Worm (Caenorhabditis elegans) whole organism, L1 larva: ENCODE data around the gene srg-30.

Experiments used
- Y116A8C.19 ChIP-seq: sonication (generic microtip); optimal IDR thresholded peaks from 2 replicates; lab custom pipeline; 2016; ENCODE audit warnings: missing compliant biosample characterization, missing genetic modification characterization, borderline replicate concordance
- blmp-1 ChIP-seq: fragments of 150-350 bp; optimal IDR thresholded peaks from 2 replicates; lab custom pipeline; 2014; ENCODE audit warnings: missing biosample characterization, missing genetic modification characterization
- ceh-8 ChIP-seq: fragments of 200-800 bp; sonication (Bioruptor generic); optimal IDR thresholded peaks from 2 replicates; lab custom pipeline; 2018; ENCODE audit warnings: mild to moderate bottlenecking, missing genetic modification characterization, moderate library complexity, missing compliant biosample characterization
- ceh-82 ChIP-seq, 3 experiments: fragments of 150-350 bp in 1 of 3; sonication (generic microtip) in 2 of 3; optimal IDR thresholded peaks; 2 replicates each; lab custom pipeline; 2014 to 2017; ENCODE audit warnings: missing biosample characterization in 3 of 3, missing genetic modification characterization in 3 of 3
- ceh-88 ChIP-seq: fragments of 200-800 bp; sonication (Bioruptor generic); IDR thresholded peaks from 2 replicates; pipeline ENCODE4 v1.3.6; 2022; ENCODE audit warnings: missing genetic modification characterization, missing compliant biosample characterization
- ces-1 ChIP-seq: fragments of 150-350 bp; optimal IDR thresholded peaks from 2 replicates; lab custom pipeline; 2014; ENCODE audit warnings: missing biosample characterization, missing genetic modification reagents, missing genetic modification characterization
- dpl-1 ChIP-seq, 3 experiments: fragments of 150-350 bp in 2 of 3; sonication (generic microtip) in 1 of 3; optimal IDR thresholded peaks; 2 replicates each; lab custom pipeline; 2014 to 2017; ENCODE audit warnings: missing biosample characterization in 3 of 3, missing genetic modification characterization in 3 of 3, missing genetic modification reagents in 3 of 3
- dsc-1 ChIP-seq: sonication (generic microtip); optimal IDR thresholded peaks from 2 replicates; lab custom pipeline; 2016; ENCODE audit warnings: mild to moderate bottlenecking, missing genetic modification characterization, missing compliant biosample characterization
- efl-1 ChIP-seq, 4 experiments: fragments of 150-350 bp; optimal IDR thresholded peaks in 3 of 4; peaks in 1 of 4; 1 replicate in 1 of 4; 2 replicates in 3 of 4; lab custom pipeline; 2014; ENCODE audit warnings: missing biosample characterization in 2 of 4, missing genetic modification characterization in 2 of 4, missing genetic modification reagents in 2 of 4
- elt-2 ChIP-seq: sonication (generic microtip); optimal IDR thresholded peaks from 2 replicates; lab custom pipeline; 2016; ENCODE audit warnings: missing genetic modification characterization, mild to moderate bottlenecking, inconsistent platforms, missing compliant biosample characterization, missing genetic modification reagents
- elt-3 ChIP-seq, 6 experiments: fragments of 150-350 bp in 1 of 6; sonication (generic microtip); optimal IDR thresholded peaks; 2 replicates each; lab custom pipeline; 2017 to 2018; ENCODE audit warnings: missing biosample characterization in 6 of 6, missing genetic modification characterization in 6 of 6, inconsistent platforms in 1 of 6
- ets-5 ChIP-seq: fragments of 200-800 bp; sonication (Bioruptor generic); IDR thresholded peaks from 2 replicates; pipeline ENCODE4 v1.3.6; 2022; ENCODE audit warnings: missing genetic modification characterization, missing compliant biosample characterization
- fkh-10 ChIP-seq: sonication (generic microtip); optimal IDR thresholded peaks from 2 replicates; lab custom pipeline; 2017; ENCODE audit warnings: missing biosample characterization, missing genetic modification reagents, missing genetic modification characterization
- fkh-4 ChIP-seq: sonication (generic microtip); optimal IDR thresholded peaks from 2 replicates; lab custom pipeline; 2016; ENCODE audit warnings: missing compliant biosample characterization, missing genetic modification characterization, borderline replicate concordance
- hlh-4 ChIP-seq: sonication (generic microtip); optimal IDR thresholded peaks from 2 replicates; lab custom pipeline; 2016; ENCODE audit warnings: mild to moderate bottlenecking, missing genetic modification characterization, missing compliant biosample characterization
- lin-14 ChIP-seq: fragments of 200-800 bp; sonication (Bioruptor generic); optimal IDR thresholded peaks from 2 replicates; lab custom pipeline; 2018; ENCODE audit warnings: mild to moderate bottlenecking, missing genetic modification characterization, moderate library complexity, missing compliant biosample characterization
- lsy-2 ChIP-seq, 2 experiments: fragments of 150-350 bp; optimal IDR thresholded peaks; 2 replicates each; lab custom pipeline; 2014; ENCODE audit warnings: missing biosample characterization in 2 of 2, missing genetic modification characterization in 2 of 2
- mef-2 ChIP-seq: fragments of 150-350 bp; optimal IDR thresholded peaks from 2 replicates; lab custom pipeline; 2014; ENCODE audit warnings: missing biosample characterization, missing genetic modification characterization
- nhr-19 ChIP-seq: fragments of 200-800 bp; sonication (Bioruptor generic); conservative IDR thresholded peaks from 2 replicates; pipeline ENCODE4 v1.3.6; 2022; ENCODE audit warnings: missing genetic modification characterization, missing compliant biosample characterization
- nhr-20 ChIP-seq: sonication (generic microtip); optimal IDR thresholded peaks from 2 replicates; lab custom pipeline; 2016; ENCODE audit warnings: mild to moderate bottlenecking, missing genetic modification characterization, missing compliant biosample characterization
- nhr-71 ChIP-seq: sonication (generic microtip); optimal IDR thresholded peaks from 2 replicates; lab custom pipeline; 2016; ENCODE audit warnings: mild to moderate bottlenecking, missing genetic modification characterization, moderate library complexity, missing compliant biosample characterization
- nhr-85 ChIP-seq: sonication (generic microtip); peaks from one replicate; lab custom pipeline; 2016; ENCODE audit warnings: missing genetic modification characterization, inconsistent platforms, missing compliant biosample characterization
- pag-3 ChIP-seq: sonication (generic microtip); optimal IDR thresholded peaks from 2 replicates; lab custom pipeline; 2017; ENCODE audit warnings: missing genetic modification characterization, mild to moderate bottlenecking, missing compliant biosample characterization, antibody characterized with exemption, borderline replicate concordance; ENCODE audit not compliant: insufficient read depth
- pax-3 ChIP-seq: fragments of 200-800 bp; sonication (Bioruptor generic); optimal IDR thresholded peaks from 2 replicates; lab custom pipeline; 2018; ENCODE audit warnings: mild to moderate bottlenecking, missing genetic modification characterization, moderate library complexity, missing compliant biosample characterization
- pqm-1 ChIP-seq: sonication (generic microtip); optimal IDR thresholded peaks from 3 replicates; lab custom pipeline; 2017; ENCODE audit warnings: missing biosample characterization, missing genetic modification characterization
- rnt-1 ChIP-seq: sonication (generic microtip); optimal IDR thresholded peaks from 2 replicates; lab custom pipeline; 2016; ENCODE audit warnings: mild to moderate bottlenecking, missing genetic modification characterization, moderate library complexity, missing compliant biosample characterization
- snu-23 ChIP-seq: sonication (generic microtip); optimal IDR thresholded peaks from 2 replicates; lab custom pipeline; 2016; ENCODE audit warnings: missing genetic modification characterization, missing compliant biosample characterization
- sup-37 ChIP-seq: fragments of 200-800 bp; sonication (Bioruptor generic); optimal IDR thresholded peaks from 2 replicates; lab custom pipeline; 2018; ENCODE audit warnings: mild to moderate bottlenecking, missing genetic modification characterization, missing compliant biosample characterization
- swsn-7 ChIP-seq: sonication (generic microtip); optimal IDR thresholded peaks from 2 replicates; lab custom pipeline; 2016; ENCODE audit warnings: missing genetic modification characterization, missing compliant biosample characterization
- unc-30 ChIP-seq: sonication (generic microtip); optimal IDR thresholded peaks from 2 replicates; lab custom pipeline; 2017; ENCODE audit warnings: missing biosample characterization, missing genetic modification characterization
- xbp-1 ChIP-seq: sonication (generic microtip); optimal IDR thresholded peaks from 2 replicates; lab custom pipeline; 2016; ENCODE audit warnings: missing genetic modification characterization, missing compliant biosample characterization

The srg-30 gene

ce11 chrV:6758017-6758416 lies 39.9 kb upstream of the srg-30 start, which contains the start of gene dbl-1:
Gene dbl-1 (plus strand): TSS chrV:6758135.
- TF ChIP-seq elt-3 (tag; optimal IDR thresholded peaks at IDR 0.05; lab: Kevin White, UChicago) (no peak), xbp-1 (tag; lab: Kevin White, UChicago) (no peak), ceh-8 (no peak), efl-1 (optimal IDR thresholded peaks at IDR 0.05; lab: Kevin White, UChicago) (no peak), efl-1 (GFP tag; optimal IDR thresholded peaks at IDR 0.05 in 1 of 2; lab: Kevin White, UChicago) (peak in 1 of 2 experiments; percentile 11), pqm-1 (tag; lab: Kevin White, UChicago) (no peak), sup-37 (GFP tag; lab: Kevin White, UChicago) (no peak), ces-1 (GFP tag; lab: Kevin White, UChicago) (no peak), unc-30 (no peak), ets-5 (GFP tag; lab: Robert Waterston, UW) (no peak)

ce11 chrV:6753257-6753656 lies 35.1 kb upstream of the srg-30 start:
- TF ChIP-seq fkh-4 (peak; percentile 73), dsc-1 (peak; percentile 84), lsy-2 (tag; optimal IDR thresholded peaks at IDR 0.05; lab: Kevin White, UChicago) (no peak)

- TF ChIP-seq rnt-1 (tag; lab: Kevin White, UChicago) (peak; percentile 19), lin-14 (GFP tag; lab: Kevin White, UChicago) (peak; percentile 74), ceh-82 (tag; optimal IDR thresholded peaks at IDR 0.05; lab: Kevin White, UChicago) (no peak), snu-23 (GFP tag; lab: Kevin White, UChicago) (peak; percentile 6), pax-3 (tag; lab: Kevin White, UChicago) (no peak), pag-3 (tag; lab: Kevin White, UChicago) (peak; percentile 9), nhr-71 (peak; percentile 68), dpl-1 (GFP tag; optimal IDR thresholded peaks at IDR 0.05; lab: Kevin White, UChicago) (no peak), nhr-20 (tag; lab: Kevin White, UChicago) (peak; percentile 11), elt-2 (tag; lab: Kevin White, UChicago) (no peak), nhr-19 (GFP tag; lab: Robert Waterston, UW) (peak; percentile 51), efl-1 (optimal IDR thresholded peaks at IDR 0.05; lab: Kevin White, UChicago) (no peak), efl-1 (GFP tag; optimal IDR thresholded peaks at IDR 0.05 in 1 of 2; lab: Kevin White, UChicago) (peak in 1 of 2 experiments; percentile 64), Y116A8C.19 (tag; lab: Kevin White, UChicago) (no peak), pqm-1 (tag; lab: Kevin White, UChicago) (no peak)
These were observed 33.5 kb upstream of the srg-30 start for ce11 chrV:6751493-6752100.

DNA sequence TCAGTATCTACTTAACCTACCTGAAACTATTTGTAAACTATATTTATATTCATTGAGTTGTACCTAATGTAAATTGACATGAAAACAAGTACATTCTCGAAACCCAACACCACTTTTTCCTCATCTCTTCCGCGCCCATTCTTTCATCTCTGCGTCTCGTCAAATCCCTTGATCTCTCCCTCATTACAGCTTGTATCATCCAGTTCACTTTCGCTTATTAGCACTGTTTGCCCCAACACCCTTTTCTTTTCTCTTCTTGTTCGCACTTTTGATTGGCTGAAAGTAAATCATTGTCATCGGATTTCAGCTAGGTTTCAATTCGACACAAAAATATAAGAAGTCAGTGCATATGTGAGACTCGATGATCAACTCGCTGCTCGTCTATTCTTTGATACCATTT lies 26.6 kb upstream of the srg-30 start, which contains the start of gene T25F10.3:
Gene T25F10.3 (plus strand): TSS at position 308 of the 400 bp plus-strand sequence.
- TF ChIP-seq nhr-85, result peak; percentile 4
- no peak for TF ChIP-seq ceh-82 (tag; optimal IDR thresholded peaks at IDR 0.05; lab: Kevin White, UChicago)
- no peak for TF ChIP-seq mef-2 (tag; lab: Kevin White, UChicago)
- TF ChIP-seq ces-1 (GFP tag; lab: Kevin White, UChicago), result no peak
- no peak for TF ChIP-seq hlh-4 (tag; lab: Kevin White, UChicago)
- no peak for TF ChIP-seq swsn-7
- TF ChIP-seq blmp-1, result peak; percentile 79
- no peak for TF ChIP-seq ceh-88 (GFP tag; lab: Robert Waterston, UW)
- TF ChIP-seq, all 84 proteins: peak for 2

DNA sequence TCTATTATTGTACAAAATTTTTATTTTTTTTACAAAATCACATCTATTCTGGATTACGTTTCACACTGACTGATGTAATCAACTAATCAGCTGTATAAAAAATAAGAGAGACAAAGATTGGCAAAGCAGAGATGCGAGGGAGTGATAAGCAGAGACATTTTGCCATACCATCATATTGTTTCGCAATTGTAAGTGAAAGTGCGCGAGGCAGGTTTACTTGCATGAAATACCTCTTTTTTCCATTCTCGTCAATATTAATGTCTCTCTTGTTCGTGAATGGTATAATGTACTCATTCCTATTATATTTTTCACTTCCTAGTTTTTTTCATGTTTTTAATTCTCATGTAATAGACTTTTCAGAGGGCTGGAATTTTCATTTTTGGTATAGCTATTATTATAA lies 18.7 kb upstream of the srg-30 start:
- TF ChIP-seq hlh-4 (tag; lab: Kevin White, UChicago), result no peak
- peak; percentile 35 for TF ChIP-seq pag-3 (tag; lab: Kevin White, UChicago)
- TF ChIP-seq lin-14 (GFP tag; lab: Kevin White, UChicago), result peak; percentile 42
- peak in 1 of 6 experiments; percentile 81 for TF ChIP-seq elt-3 (tag; optimal IDR thresholded peaks at IDR 0.05; lab: Kevin White, UChicago)
- no peak for TF ChIP-seq fkh-10 (GFP tag; lab: Kevin White, UChicago)
- peak; percentile 71 for TF ChIP-seq nhr-85
- peak; percentile 92 for TF ChIP-seq blmp-1
